Worm (Caenorhabditis elegans): ENCODE data around the gene seld-1.

The seld-1 gene

DNA sequence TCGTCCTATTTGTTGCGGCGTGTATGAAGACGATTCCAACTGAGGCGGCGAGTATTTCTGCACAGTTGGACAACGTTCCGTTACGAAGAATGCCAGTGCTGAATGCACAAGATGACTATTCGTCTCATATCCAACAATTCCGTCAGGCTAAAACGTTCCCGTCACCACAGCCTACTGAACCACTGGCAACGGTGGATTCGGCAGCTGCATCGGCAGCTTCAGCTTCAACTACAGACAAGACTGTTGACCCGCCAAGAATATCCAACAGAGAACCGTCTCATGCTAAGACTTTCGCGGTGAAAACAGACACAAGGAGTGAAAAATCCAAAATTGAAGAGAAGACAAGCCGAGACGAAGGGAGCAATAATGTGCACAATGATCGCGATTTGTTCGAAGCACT lies 21.6 kb upstream of the seld-1 start:
- TF ChIP-seq klf-2 (GFP tag; conservative IDR thresholded peaks at IDR 0.05) = no peak
- TF ChIP-seq cog-1 (tag; optimal IDR thresholded peaks at IDR 0.05) = no peak
- TF ChIP-seq tab-1 (GFP tag; IDR thresholded peaks at IDR 0.05) = no peak
- no peak for TF ChIP-seq med-1 (GFP tag; optimal IDR thresholded peaks at IDR 0.05; ENCODE audit: insufficient read depth)
- no peak for TF ChIP-seq T22C8.4 (GFP tag; IDR thresholded peaks at IDR 0.05)
- TF ChIP-seq ztf-23 (GFP tag; IDR thresholded peaks at IDR 0.05) = no peak
- TF ChIP-seq flt-1 (GFP tag; IDR thresholded peaks at IDR 0.05) = no peak
- TF ChIP-seq ref-1 (GFP tag; conservative IDR thresholded peaks at IDR 0.05) = no peak
- TF ChIP-seq ztf-29 (GFP tag; IDR thresholded peaks at IDR 0.05) = no peak

DNA sequence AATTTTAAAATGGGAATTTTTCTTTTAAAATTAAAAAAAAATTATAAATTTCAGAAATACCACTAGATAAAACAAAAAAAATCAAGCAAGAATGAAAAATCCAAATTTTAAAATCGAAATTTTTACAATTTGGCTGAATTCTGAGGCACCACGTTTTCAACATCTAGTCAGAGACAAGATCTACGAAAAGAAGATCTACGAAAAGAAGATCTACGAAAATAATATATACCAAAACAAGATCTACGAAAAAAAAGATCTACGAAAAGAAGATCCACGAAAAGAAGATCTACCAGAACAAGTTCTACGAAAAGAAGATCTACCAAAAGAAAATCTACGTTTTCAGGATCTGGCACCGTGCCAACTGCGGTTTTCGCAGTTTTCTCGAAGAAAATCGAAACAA lies 18.2 kb upstream of the seld-1 start:
- TF ChIP-seq ref-1 (GFP tag; conservative IDR thresholded peaks at IDR 0.05) (no peak), T22C8.4 (GFP tag; IDR thresholded peaks at IDR 0.05) (no peak), flt-1 (GFP tag; IDR thresholded peaks at IDR 0.05) (0 out of 2 replicates have a peak, but pooled peaks have one; percentile 19), ztf-29 (GFP tag; IDR thresholded peaks at IDR 0.05) (no peak)

DNA sequence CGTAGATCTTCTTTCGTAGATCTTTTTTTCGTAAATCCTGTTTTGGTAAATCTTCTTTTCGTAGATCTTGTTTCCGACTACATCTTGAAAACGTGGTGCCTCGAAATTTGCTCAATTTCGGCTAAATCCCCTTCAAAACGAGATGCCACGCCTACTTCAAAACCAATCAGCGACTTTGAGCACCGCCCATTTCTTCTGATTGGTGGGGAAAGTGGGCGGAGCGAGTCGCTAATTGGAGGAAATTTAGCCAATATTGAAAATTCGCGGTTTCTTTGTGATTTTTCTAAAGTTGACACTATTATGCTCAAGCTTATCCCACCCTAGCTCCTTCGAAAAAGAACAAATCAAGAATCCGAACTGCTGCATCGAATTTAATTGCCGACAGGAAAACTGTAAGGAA lies 17.6 kb upstream of the seld-1 start:
- no peak for TF ChIP-seq ref-1 (GFP tag; conservative IDR thresholded peaks at IDR 0.05)
- no peak for TF ChIP-seq ztf-23 (GFP tag; IDR thresholded peaks at IDR 0.05)
- TF ChIP-seq med-1 (GFP tag; optimal IDR thresholded peaks at IDR 0.05; ENCODE audit: insufficient read depth) = no peak
- TF ChIP-seq ztf-29 (GFP tag; IDR thresholded peaks at IDR 0.05) = no peak
- no peak for TF ChIP-seq T22C8.4 (GFP tag; IDR thresholded peaks at IDR 0.05)
- TF ChIP-seq flt-1 (GFP tag; IDR thresholded peaks at IDR 0.05) = no peak
- TF ChIP-seq klf-2 (GFP tag; conservative IDR thresholded peaks at IDR 0.05) = no peak
- TF ChIP-seq tab-1 (GFP tag; IDR thresholded peaks at IDR 0.05) = no peak
- TF ChIP-seq cog-1 (tag; optimal IDR thresholded peaks at IDR 0.05) = no peak

DNA sequence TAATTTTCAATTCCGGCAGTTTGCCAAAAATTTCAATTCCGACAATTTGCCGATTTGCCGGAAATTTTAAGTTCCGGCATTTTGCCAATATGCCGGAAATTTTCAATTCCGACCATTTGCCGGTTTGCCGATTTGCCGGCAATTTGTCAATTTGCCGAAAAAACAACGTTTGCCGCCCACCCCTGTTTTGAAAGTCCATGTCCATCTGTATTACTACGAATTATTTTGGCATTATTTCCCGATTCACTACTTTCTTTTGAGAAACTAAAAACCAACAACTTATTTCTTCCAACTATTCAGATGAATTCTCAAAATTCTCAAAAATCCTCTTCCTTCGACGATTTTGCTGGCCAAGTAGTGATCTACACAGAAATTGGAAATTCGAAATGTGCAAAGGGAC lies 13.0 kb upstream of the seld-1 start, which contains the start of gene Y45F10A.7:
TSS of gene Y45F10A.7 (plus strand) at position 301 of the 400 bp plus-strand sequence.
- TF ChIP-seq klf-2 (GFP tag; conservative IDR thresholded peaks at IDR 0.05) = no peak
- TF ChIP-seq cog-1 (tag; optimal IDR thresholded peaks at IDR 0.05) = no peak
- no peak for TF ChIP-seq tab-1 (GFP tag; IDR thresholded peaks at IDR 0.05)
- no peak for TF ChIP-seq ztf-29 (GFP tag; IDR thresholded peaks at IDR 0.05)
- no peak for TF ChIP-seq T22C8.4 (GFP tag; IDR thresholded peaks at IDR 0.05)
- no peak for TF ChIP-seq ztf-23 (GFP tag; IDR thresholded peaks at IDR 0.05)
- no peak for TF ChIP-seq ref-1 (GFP tag; conservative IDR thresholded peaks at IDR 0.05)
- TF ChIP-seq med-1 (GFP tag; optimal IDR thresholded peaks at IDR 0.05; ENCODE audit: insufficient read depth) = no peak

DNA sequence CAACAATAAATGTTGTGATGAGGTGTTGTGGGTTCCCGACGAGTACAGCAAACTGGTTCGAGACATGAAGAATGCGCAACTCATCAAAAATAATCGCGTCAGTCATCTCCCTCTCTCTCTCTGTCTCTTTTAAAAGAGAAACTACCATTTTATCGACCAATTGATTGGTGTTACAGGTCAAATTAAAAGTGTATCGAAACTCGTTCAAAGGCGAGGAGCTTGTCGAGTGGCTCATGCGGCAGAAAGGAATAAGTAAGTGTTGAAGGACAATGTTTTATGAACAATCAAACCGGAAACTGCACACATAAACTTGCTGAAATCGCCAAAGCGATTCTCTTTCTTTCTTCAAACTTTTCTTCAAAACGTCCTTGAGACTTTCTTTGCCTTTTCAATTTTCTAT lies 11.5 kb upstream of the seld-1 start:
- no peak for TF ChIP-seq ztf-23 (GFP tag; IDR thresholded peaks at IDR 0.05)
- no peak for TF ChIP-seq T22C8.4 (GFP tag; IDR thresholded peaks at IDR 0.05)
- no peak for TF ChIP-seq med-1 (GFP tag; optimal IDR thresholded peaks at IDR 0.05; ENCODE audit: insufficient read depth)
- no peak for TF ChIP-seq flt-1 (GFP tag; IDR thresholded peaks at IDR 0.05)
- no peak for TF ChIP-seq klf-2 (GFP tag; conservative IDR thresholded peaks at IDR 0.05)
- no peak for TF ChIP-seq tab-1 (GFP tag; IDR thresholded peaks at IDR 0.05)
- TF ChIP-seq ztf-29 (GFP tag; IDR thresholded peaks at IDR 0.05) = no peak
- no peak for TF ChIP-seq ref-1 (GFP tag; conservative IDR thresholded peaks at IDR 0.05)

DNA sequence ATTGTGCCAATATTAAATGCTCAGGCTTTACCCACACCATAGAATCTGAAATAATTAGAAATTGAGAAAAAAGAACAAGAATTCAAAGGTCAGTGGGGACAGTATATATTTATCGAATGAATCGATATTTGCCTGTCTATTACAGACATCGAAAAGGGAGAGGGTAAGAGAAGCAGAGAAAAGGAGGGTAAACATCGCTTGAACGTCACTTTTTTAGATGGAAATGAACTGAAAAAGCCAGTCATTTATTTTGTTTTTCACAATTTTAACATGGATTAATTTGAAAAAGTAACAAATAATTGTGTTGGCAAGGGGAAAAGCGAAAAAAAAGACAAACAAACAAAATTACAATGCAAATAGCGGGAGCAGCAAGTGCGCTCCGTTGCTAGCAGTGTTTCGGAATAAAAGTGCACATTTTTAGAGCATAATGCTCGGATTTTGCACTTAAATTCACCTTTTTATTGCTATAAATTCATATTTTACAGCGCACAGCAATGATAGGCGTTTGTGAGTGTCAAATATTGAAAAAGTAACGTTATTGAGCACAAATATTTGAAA lies 2.4 kb upstream of the seld-1 start, which contains the start of gene tbc-9:
TSS of gene tbc-9 (minus strand) at position 51 of the 558 bp plus-strand sequence.
- TF ChIP-seq klf-2 (GFP tag; conservative IDR thresholded peaks at IDR 0.05) (no peak), ref-1 (GFP tag; conservative IDR thresholded peaks at IDR 0.05) (no peak), ztf-23 (GFP tag; IDR thresholded peaks at IDR 0.05) (no peak), flt-1 (GFP tag; IDR thresholded peaks at IDR 0.05) (no peak), cog-1 (tag; optimal IDR thresholded peaks at IDR 0.05) (no peak), T22C8.4 (GFP tag; IDR thresholded peaks at IDR 0.05) (no peak; the same call in 1 of the 2 replicates), med-1 (GFP tag; optimal IDR thresholded peaks at IDR 0.05; ENCODE audit: insufficient read depth) (no peak), ztf-29 (GFP tag; IDR thresholded peaks at IDR 0.05) (no peak), tab-1 (GFP tag; IDR thresholded peaks at IDR 0.05) (no peak)

DNA sequence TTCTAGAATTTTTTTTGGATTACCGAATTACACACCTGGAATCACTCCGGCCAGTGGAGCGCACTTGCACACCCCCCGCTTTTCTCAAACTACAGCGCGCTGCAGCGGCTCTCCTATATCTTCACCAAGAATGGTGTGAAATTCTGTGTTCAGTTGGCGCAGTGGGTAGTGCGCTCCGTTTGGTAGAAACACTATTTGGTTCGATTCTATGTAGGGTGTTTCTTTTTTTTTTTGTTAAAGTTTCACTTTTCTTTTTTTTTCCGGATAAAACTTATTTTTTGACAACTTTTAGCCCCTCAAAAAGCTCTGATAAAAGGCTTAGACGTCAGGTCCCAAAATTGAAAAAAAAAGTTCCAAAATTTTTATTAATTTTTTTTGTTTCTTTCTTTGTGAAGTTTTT lies 1.2 kb upstream of the seld-1 start:
- peak; percentile 67 for TF ChIP-seq flt-1 (GFP tag; IDR thresholded peaks at IDR 0.05)
- peak; percentile 66 for TF ChIP-seq T22C8.4 (GFP tag; IDR thresholded peaks at IDR 0.05)
- 0 out of 2 replicates have a peak, but pooled peaks have one; percentile 37 for TF ChIP-seq ztf-23 (GFP tag; IDR thresholded peaks at IDR 0.05)
- TF ChIP-seq tab-1 (GFP tag; IDR thresholded peaks at IDR 0.05) = 0 out of 2 replicates have a peak, but pooled peaks have one; percentile 53
- 0 out of 2 replicates have a peak, but pooled peaks have one; percentile 17 for TF ChIP-seq ref-1 (GFP tag; conservative IDR thresholded peaks at IDR 0.05)

DNA sequence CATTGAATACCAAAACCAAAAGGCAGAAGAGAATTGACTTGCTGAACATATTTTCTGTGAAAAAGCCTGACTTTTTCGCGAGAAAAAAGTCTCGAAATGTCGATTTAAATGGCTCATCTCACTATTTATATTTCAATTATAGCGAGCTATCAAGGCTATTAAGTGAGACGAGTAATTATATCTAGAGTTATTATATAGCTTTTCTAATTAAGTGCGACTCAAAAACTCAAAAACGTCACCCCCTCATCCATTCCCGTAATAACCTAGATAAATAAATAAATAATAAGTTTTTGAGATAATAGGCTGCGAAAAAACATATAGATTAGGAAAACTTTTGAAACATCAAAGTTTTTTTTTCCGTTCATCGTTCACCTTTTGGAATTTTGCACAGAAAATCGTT lies 418 bp downstream of the seld-1 start, which contains the start of gene nlp-17:
TSS of gene nlp-17 (minus strand) at position 101 of the 400 bp plus-strand sequence.
- TF ChIP-seq cog-1 (tag; optimal IDR thresholded peaks at IDR 0.05) (no peak), ztf-23 (GFP tag; IDR thresholded peaks at IDR 0.05) (no peak), ztf-29 (GFP tag; IDR thresholded peaks at IDR 0.05) (no peak), ref-1 (GFP tag; conservative IDR thresholded peaks at IDR 0.05) (no peak), flt-1 (GFP tag; IDR thresholded peaks at IDR 0.05) (no peak), T22C8.4 (GFP tag; IDR thresholded peaks at IDR 0.05) (no peak), klf-2 (GFP tag; conservative IDR thresholded peaks at IDR 0.05) (no peak), tab-1 (GFP tag; IDR thresholded peaks at IDR 0.05) (no peak), med-1 (GFP tag; optimal IDR thresholded peaks at IDR 0.05; ENCODE audit: insufficient read depth) (no peak)

DNA sequence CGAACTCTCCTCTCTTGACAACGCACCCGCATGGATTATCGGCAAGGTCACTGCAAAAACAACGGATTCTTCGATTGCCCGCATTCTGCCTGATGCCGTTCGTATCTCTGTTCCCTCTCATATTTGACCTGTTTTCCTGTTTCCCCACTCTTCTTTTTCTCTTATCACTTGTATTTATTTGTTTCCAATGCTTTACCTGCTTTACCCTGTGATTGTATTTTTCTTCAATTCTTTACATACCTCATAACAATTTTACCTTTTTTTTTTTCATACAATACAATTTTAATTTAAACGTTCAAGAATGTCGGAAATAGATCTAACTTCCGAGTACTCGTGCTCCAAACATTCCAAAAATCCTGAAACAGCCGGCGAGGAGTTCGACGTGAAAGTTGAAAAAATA lies 3.7 kb downstream of the seld-1 start, which contains the start of gene afmd-2:
TSS of gene afmd-2 (plus strand) at position 301 of the 400 bp plus-strand sequence.
- TF ChIP-seq cog-1 (tag; optimal IDR thresholded peaks at IDR 0.05) (no peak), tab-1 (GFP tag; IDR thresholded peaks at IDR 0.05) (no peak), klf-2 (GFP tag; conservative IDR thresholded peaks at IDR 0.05) (no peak), T22C8.4 (GFP tag; IDR thresholded peaks at IDR 0.05) (no peak), ztf-23 (GFP tag; IDR thresholded peaks at IDR 0.05) (no peak), ref-1 (GFP tag; conservative IDR thresholded peaks at IDR 0.05) (no peak), med-1 (GFP tag; optimal IDR thresholded peaks at IDR 0.05; ENCODE audit: insufficient read depth) (no peak), ztf-29 (GFP tag; IDR thresholded peaks at IDR 0.05) (no peak), flt-1 (GFP tag; IDR thresholded peaks at IDR 0.05) (no peak)

DNA sequence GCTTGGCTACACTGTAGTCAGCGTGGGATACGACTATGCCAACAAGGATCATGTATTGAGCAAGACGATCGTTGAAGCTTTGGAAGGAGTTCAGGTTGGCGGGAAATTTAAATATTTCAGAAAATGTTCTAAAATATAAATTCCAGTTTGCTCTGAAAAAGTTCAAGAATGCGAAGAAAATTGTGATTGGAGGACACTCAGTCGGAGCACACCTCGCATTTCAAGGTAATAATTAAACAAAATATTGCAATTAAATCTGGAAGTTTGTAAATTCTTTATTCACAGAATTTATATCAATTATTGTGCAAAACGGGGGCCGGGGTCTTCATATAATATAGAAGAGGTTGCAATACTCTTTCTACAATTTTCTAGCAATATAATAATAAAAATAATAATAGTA lies 4.8 kb downstream of the seld-1 start:
- no peak for TF ChIP-seq flt-1 (GFP tag; IDR thresholded peaks at IDR 0.05)
- no peak for TF ChIP-seq ztf-23 (GFP tag; IDR thresholded peaks at IDR 0.05)
- TF ChIP-seq med-1 (GFP tag; optimal IDR thresholded peaks at IDR 0.05; ENCODE audit: insufficient read depth) = no peak
- TF ChIP-seq klf-2 (GFP tag; conservative IDR thresholded peaks at IDR 0.05) = no peak
- TF ChIP-seq tab-1 (GFP tag; IDR thresholded peaks at IDR 0.05) = no peak
- no peak for TF ChIP-seq T22C8.4 (GFP tag; IDR thresholded peaks at IDR 0.05)
- no peak for TF ChIP-seq ref-1 (GFP tag; conservative IDR thresholded peaks at IDR 0.05)
- no peak for TF ChIP-seq ztf-29 (GFP tag; IDR thresholded peaks at IDR 0.05)
- no peak for TF ChIP-seq cog-1 (tag; optimal IDR thresholded peaks at IDR 0.05)

Measured in whole organism, midembryonic.